Worm (Caenorhabditis elegans): ENCODE data around the gene srh-1.

The srh-1 gene

ce11 chrV:11528633-11529327, 43.1 kb downstream of the srh-1 start:
- TF ChIP-seq F26F4.8 (GFP tag; conservative IDR thresholded peaks at IDR 0.05) (no peak), egl-27 (tag; optimal IDR thresholded peaks at IDR 0.05) (no peak), unc-62 (GFP tag; optimal IDR thresholded peaks at IDR 0.05 in 1 of 2) (peak in 1 of 2 experiments; percentile 91), unc-62 (tag; optimal IDR thresholded peaks at IDR 0.05) (no peak), mep-1 (tag; optimal IDR thresholded peaks at IDR 0.05) (no peak), jun-1 (tag; optimal IDR thresholded peaks at IDR 0.05) (no peak), ces-1 (GFP tag; optimal IDR thresholded peaks at IDR 0.05) (no peak), ZK546.5 (tag; optimal IDR thresholded peaks at IDR 0.05) (no peak), hlh-30 (tag; optimal IDR thresholded peaks at IDR 0.05; ENCODE audit: insufficient read depth) (peak; percentile 50), aha-1 (tag) (no peak)

- TF ChIP-seq nhr-28 (tag; optimal IDR thresholded peaks at IDR 0.05) (no peak), mxl-2 (GFP tag; conservative IDR thresholded peaks at IDR 0.05) (no peak), zfp-3 (GFP tag; conservative IDR thresholded peaks at IDR 0.05) (no peak), pha-4 (GFP tag; IDR thresholded peaks at IDR 0.05) (no peak), pha-4 (tag; optimal IDR thresholded peaks at IDR 0.05) (peak; percentile 71), aha-1 (tag) (peak; percentile 64), gei-8 (GFP tag; optimal IDR thresholded peaks at IDR 0.05) (no peak), fkh-10 (GFP tag; optimal IDR thresholded peaks at IDR 0.05) (no peak)
Observed at ce11 chrV:11529541-11529940, 43.9 kb downstream of the srh-1 start.

DNA sequence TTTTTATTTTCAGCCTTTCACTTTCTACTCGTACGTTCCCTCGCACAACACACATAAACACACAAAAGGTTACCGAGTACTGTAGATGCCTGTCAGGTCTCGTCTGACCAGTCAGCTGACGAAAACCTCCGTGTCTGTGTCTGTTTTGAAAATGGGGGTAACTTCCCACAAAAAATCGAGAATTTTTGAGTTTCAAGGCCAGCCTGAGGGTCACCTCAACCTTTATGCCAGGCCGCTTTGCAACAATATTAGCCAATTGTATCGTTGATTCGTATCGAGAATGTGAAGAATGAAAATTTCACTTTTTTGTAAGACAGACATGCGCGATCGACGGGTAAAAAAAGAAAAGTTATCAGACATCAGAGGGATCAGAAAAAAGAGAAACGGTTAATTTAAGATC, 45.4 kb downstream of the srh-1 start:
- no peak for TF ChIP-seq D1046.2 (GFP tag; IDR thresholded peaks at IDR 0.05)
- TF ChIP-seq aha-1 (tag) = no peak
- TF ChIP-seq lin-38 (GFP tag; IDR thresholded peaks at IDR 0.05) = 0 out of 2 replicates have a peak, but pooled peaks have one; percentile 27
- TF ChIP-seq dve-1 (tag; optimal IDR thresholded peaks at IDR 0.05; ENCODE audit: insufficient read depth) = no peak
- TF ChIP-seq ceh-44 (GFP tag; IDR thresholded peaks at IDR 0.05) = no peak
- no peak for TF ChIP-seq nhr-102 (tag; optimal IDR thresholded peaks at IDR 0.05)
- no peak for TF ChIP-seq ZK337.2 (GFP tag; IDR thresholded peaks at IDR 0.05)
- TF ChIP-seq daf-19 (GFP tag; conservative IDR thresholded peaks at IDR 0.05) = no peak
- TF ChIP-seq ceh-20 (GFP tag; IDR thresholded peaks at IDR 0.05) = 0 out of 2 replicates have a peak, but pooled peaks have one; percentile 10
- no peak for TF ChIP-seq duxl-1 (tag; optimal IDR thresholded peaks at IDR 0.05; ENCODE audit: poor library complexity)
- peak; percentile 87 for TF ChIP-seq nhr-25 (tag; optimal IDR thresholded peaks at IDR 0.05; ENCODE audit: borderline replicate concordance, insufficient read depth)
- no peak for TF ChIP-seq aly-2 (tag; optimal IDR thresholded peaks at IDR 0.05)
- TF ChIP-seq unc-62 (GFP tag; optimal IDR thresholded peaks at IDR 0.05 in 1 of 2) = peak in 1 of 2 experiments; percentile 48
- TF ChIP-seq unc-62 (tag; optimal IDR thresholded peaks at IDR 0.05) = no peak
- no peak for TF ChIP-seq pha-4 (GFP tag; IDR thresholded peaks at IDR 0.05)
- no peak for TF ChIP-seq pha-4 (tag; optimal IDR thresholded peaks at IDR 0.05)
- no peak for TF ChIP-seq ztf-11 (tag; optimal IDR thresholded peaks at IDR 0.05)
- TF ChIP-seq F49E8.2 (tag; optimal IDR thresholded peaks at IDR 0.05; ENCODE audit: borderline replicate concordance) = no peak
- TF ChIP-seq ama-1 (optimal IDR thresholded peaks at IDR 0.05) = no peak
- no peak for TF ChIP-seq cey-2 (tag; optimal IDR thresholded peaks at IDR 0.05; ENCODE audit: borderline replicate concordance, insufficient read depth)
- no peak for TF ChIP-seq zfp-3 (GFP tag; conservative IDR thresholded peaks at IDR 0.05)
- peak; percentile 50; the same call in 1 of the 2 replicates for TF ChIP-seq lin-29 (GFP tag; IDR thresholded peaks at IDR 0.05)
- no peak for TF ChIP-seq lin-13 (GFP tag; optimal IDR thresholded peaks at IDR 0.05)
- TF ChIP-seq nhr-42 (GFP tag; IDR thresholded peaks at IDR 0.05) = no peak
- no peak for TF ChIP-seq lin-1 (GFP tag; IDR thresholded peaks at IDR 0.05)
- no peak for TF ChIP-seq T20F7.1 (GFP tag; optimal IDR thresholded peaks at IDR 0.05)
- peak; percentile 38 for TF ChIP-seq hlh-11 (tag; optimal IDR thresholded peaks at IDR 0.05)
- no peak for TF ChIP-seq ZK546.5 (tag; optimal IDR thresholded peaks at IDR 0.05)
- TF ChIP-seq attf-4 (tag; optimal IDR thresholded peaks at IDR 0.05) = no peak
- TF ChIP-seq jun-1 (tag; optimal IDR thresholded peaks at IDR 0.05) = no peak
- TF ChIP-seq tag-97 (GFP tag; IDR thresholded peaks at IDR 0.05) = no peak
- no peak for TF ChIP-seq nhr-77 (tag; optimal IDR thresholded peaks at IDR 0.05)
- TF ChIP-seq rbr-2 (tag; optimal IDR thresholded peaks at IDR 0.05) = no peak
- no peak for TF ChIP-seq daf-12 (tag; optimal IDR thresholded peaks at IDR 0.05)
- no peak for TF ChIP-seq dpl-1 (GFP tag; optimal IDR thresholded peaks at IDR 0.05)
- no peak for TF ChIP-seq zip-11 (GFP tag; IDR thresholded peaks at IDR 0.05)
- TF ChIP-seq vab-7 (GFP tag; IDR thresholded peaks at IDR 0.05) = no peak

Data from whole organism, L4 larva.